Worm (Caenorhabditis elegans) whole organism, early embryonic: ENCODE results near the gene egl-38.

ENCODE experiments used
- B0310.2 ChIP-seq: sonication (generic microtip); optimal IDR thresholded peaks from 2 replicates; lab custom pipeline; 2016; ENCODE audit warnings: mild to moderate bottlenecking, missing genetic modification characterization, missing compliant biosample characterization
- F13C5.2 ChIP-seq: sonication (generic microtip); optimal IDR thresholded peaks from 2 replicates; lab custom pipeline; 2017; ENCODE audit warnings: mild to moderate bottlenecking, missing genetic modification characterization, inconsistent platforms, missing compliant biosample characterization
- aly-1 ChIP-seq: sonication (generic microtip); optimal IDR thresholded peaks from 2 replicates; lab custom pipeline; 2016; ENCODE audit warnings: missing genetic modification characterization, missing compliant biosample characterization
- ama-1 ChIP-seq: fragments of 150-350 bp; optimal IDR thresholded peaks from 2 replicates; lab custom pipeline; 2014
- ceh-13 ChIP-seq: fragments of 200-800 bp; sonication (Bioruptor generic); optimal IDR thresholded peaks from 2 replicates; lab custom pipeline; 2018; ENCODE audit warnings: mild to moderate bottlenecking, missing genetic modification characterization, missing compliant biosample characterization
- ceh-36 ChIP-seq: sonication (generic microtip); optimal IDR thresholded peaks from 2 replicates; lab custom pipeline; 2016; ENCODE audit warnings: missing genetic modification characterization, inconsistent platforms, missing compliant biosample characterization
- ets-7 ChIP-seq: sonication (generic microtip); optimal IDR thresholded peaks from 2 replicates; lab custom pipeline; 2016; ENCODE audit warnings: missing genotype, missing genetic modification characterization, missing compliant biosample characterization
- flt-1 ChIP-seq: fragments of 200-800 bp; sonication (Bioruptor generic); IDR thresholded peaks from 2 replicates; pipeline ENCODE4 v1.3.6; 2022; ENCODE audit warnings: missing genetic modification characterization, missing compliant biosample characterization
- hmbx-1 ChIP-seq: sonication (generic microtip); optimal IDR thresholded peaks from 2 replicates; lab custom pipeline; 2016; ENCODE audit warnings: mild to moderate bottlenecking, missing genetic modification characterization, missing compliant biosample characterization
- hmg-4 ChIP-seq: fragments of 200-800 bp; sonication (Bioruptor generic); optimal IDR thresholded peaks from 2 replicates; lab custom pipeline; 2018; ENCODE audit warnings: mild to moderate bottlenecking, missing genetic modification characterization, missing compliant biosample characterization
- hnd-1 ChIP-seq: sonication (generic microtip); optimal IDR thresholded peaks from 2 replicates; lab custom pipeline; 2016; ENCODE audit warnings: missing genetic modification characterization, missing compliant biosample characterization
- pes-1 ChIP-seq: fragments of 200-800 bp; sonication (Bioruptor generic); IDR thresholded peaks from 2 replicates; pipeline ENCODE4 v1.3.6; 2022; ENCODE audit warnings: missing genetic modification reagents, missing genetic modification characterization, missing compliant biosample characterization
- scrt-1 ChIP-seq: fragments of 200-800 bp; sonication (Bioruptor generic); IDR thresholded peaks from 2 replicates; pipeline ENCODE4 v1.3.6; 2022; ENCODE audit warnings: missing genetic modification characterization, missing compliant biosample characterization
- sea-1 ChIP-seq: fragments of 200-800 bp; sonication (Bioruptor generic); conservative IDR thresholded peaks from 2 replicates; pipeline ENCODE4 v1.3.6; 2022; ENCODE audit warnings: missing genetic modification characterization, missing compliant biosample characterization
- tbx-11 ChIP-seq: fragments of 200-800 bp; sonication (Bioruptor generic); IDR thresholded peaks from 2 replicates; pipeline ENCODE4 v1.3.6; 2022; ENCODE audit warnings: missing genetic modification characterization, missing compliant biosample characterization
- tbx-37 ChIP-seq: fragments of 200-800 bp; sonication (Bioruptor generic); conservative IDR thresholded peaks from 2 replicates; pipeline ENCODE4 v1.3.6; 2022; ENCODE audit warnings: missing genetic modification reagents, missing genetic modification characterization, missing compliant biosample characterization
- tra-4 ChIP-seq: sonication (generic microtip); optimal IDR thresholded peaks from 2 replicates; lab custom pipeline; 2017; ENCODE audit warnings: missing genetic modification characterization, missing compliant biosample characterization

The egl-38 gene

ce11 chrIV:10137804-10138203 lies 27.5 kb upstream of the egl-38 start, which contains the start of gene K08F4.12:
Gene K08F4.12, plus strand, starts transcription at chrIV:10138104.
- no peak for TF ChIP-seq ets-7 (tag; lab: Kevin White, UChicago)
- no peak for TF ChIP-seq ama-1
- no peak for TF ChIP-seq scrt-1 (GFP tag; lab: Robert Waterston, UW)

ce11 chrIV:10135817-10136216 lies 25.5 kb upstream of the egl-38 start, which contains the start of gene K08F4.5:
Gene K08F4.5, minus strand, starts transcription at chrIV:10135917.
- TF ChIP-seq scrt-1 (GFP tag; lab: Robert Waterston, UW): no peak
- no peak for TF ChIP-seq tra-4
- no peak for TF ChIP-seq flt-1

ce11 chrIV:10129957-10130356 lies 19.6 kb upstream of the egl-38 start, which contains the start of gene glt-3:
Gene glt-3, plus strand, starts transcription at chrIV:10130257.
- no peak for TF ChIP-seq pes-1
- TF ChIP-seq ama-1: no peak
- TF ChIP-seq sea-1 (GFP tag; lab: Robert Waterston, UW): no peak

- TF ChIP-seq hmg-4 (GFP tag; lab: Kevin White, UChicago) (no peak), flt-1 (no peak), F13C5.2 (tag; lab: Kevin White, UChicago) (no peak), scrt-1 (GFP tag; lab: Robert Waterston, UW) (no peak), B0310.2 (tag; lab: Kevin White, UChicago) (no peak), tbx-11 (GFP tag; lab: Robert Waterston, UW) (no peak), ceh-13 (GFP tag; lab: Kevin White, UChicago) (no peak), ama-1 (no peak)
These were observed 18.6 kb upstream of the egl-38 start, which contains the start of the genes gtbp-1 and K08F4.3 for ce11 chrIV:10128906-10129386. Gene gtbp-1, minus strand, starts transcription at chrIV:10128956. Gene K08F4.3, plus strand, starts transcription at chrIV:10129257.

- no peak for TF ChIP-seq ets-7 (tag; lab: Kevin White, UChicago)
- TF ChIP-seq flt-1: no peak
These were observed 18.1 kb upstream of the egl-38 start for ce11 chrIV:10128446-10128845.

- TF ChIP-seq flt-1: no peak
- TF ChIP-seq B0310.2 (tag; lab: Kevin White, UChicago): no peak
- TF ChIP-seq tra-4: no peak
- no peak for TF ChIP-seq hnd-1 (tag; lab: Kevin White, UChicago)
- no peak for TF ChIP-seq ets-7 (tag; lab: Kevin White, UChicago)
- TF ChIP-seq tbx-37 (GFP tag; lab: Robert Waterston, UW): no peak
- no peak for TF ChIP-seq ceh-13 (GFP tag; lab: Kevin White, UChicago)
- no peak for TF ChIP-seq ama-1
- no peak for TF ChIP-seq tbx-11 (GFP tag; lab: Robert Waterston, UW)
- no peak for TF ChIP-seq F13C5.2 (tag; lab: Kevin White, UChicago)
- no peak for TF ChIP-seq scrt-1 (GFP tag; lab: Robert Waterston, UW)
- no peak for TF ChIP-seq pes-1
- no peak for TF ChIP-seq aly-1 (tag; lab: Kevin White, UChicago)
- no peak for TF ChIP-seq ceh-36 (tag; lab: Kevin White, UChicago)
- no peak for TF ChIP-seq hmbx-1 (tag; lab: Kevin White, UChicago)
- no peak for TF ChIP-seq sea-1 (GFP tag; lab: Robert Waterston, UW)
- no peak for TF ChIP-seq hmg-4 (GFP tag; lab: Kevin White, UChicago)
These were observed 16.2 kb upstream of the egl-38 start, which contains the start of gene ctf-18 for ce11 chrIV:10126544-10126943. Gene ctf-18, minus strand, starts transcription at chrIV:10126644.

- TF ChIP-seq tbx-37 (GFP tag; lab: Robert Waterston, UW): no peak
- TF ChIP-seq aly-1 (tag; lab: Kevin White, UChicago): no peak
- TF ChIP-seq hnd-1 (tag; lab: Kevin White, UChicago): no peak
- no peak for TF ChIP-seq tra-4
- TF ChIP-seq hmg-4 (GFP tag; lab: Kevin White, UChicago): no peak
- TF ChIP-seq ceh-13 (GFP tag; lab: Kevin White, UChicago): no peak
- no peak for TF ChIP-seq ceh-36 (tag; lab: Kevin White, UChicago)
- no peak for TF ChIP-seq tbx-11 (GFP tag; lab: Robert Waterston, UW)
- TF ChIP-seq ets-7 (tag; lab: Kevin White, UChicago): no peak
- no peak for TF ChIP-seq flt-1
- TF ChIP-seq F13C5.2 (tag; lab: Kevin White, UChicago): no peak
- TF ChIP-seq hmbx-1 (tag; lab: Kevin White, UChicago): no peak
- no peak for TF ChIP-seq scrt-1 (GFP tag; lab: Robert Waterston, UW)
- TF ChIP-seq ama-1: no peak
- no peak for TF ChIP-seq B0310.2 (tag; lab: Kevin White, UChicago)
- TF ChIP-seq sea-1 (GFP tag; lab: Robert Waterston, UW): no peak
- no peak for TF ChIP-seq pes-1
These were observed 11.9 kb upstream of the egl-38 start, which contains the start of gene irld-21 for ce11 chrIV:10122205-10122604. Gene irld-21, minus strand, starts transcription at chrIV:10122305.

ce11 chrIV:10116765-10117164 lies 6.4 kb upstream of the egl-38 start:
- TF ChIP-seq hmbx-1 (tag; lab: Kevin White, UChicago): no peak
- TF ChIP-seq hmg-4 (GFP tag; lab: Kevin White, UChicago): no peak
- TF ChIP-seq sea-1 (GFP tag; lab: Robert Waterston, UW): no peak
- no peak for TF ChIP-seq ets-7 (tag; lab: Kevin White, UChicago)
- no peak for TF ChIP-seq hnd-1 (tag; lab: Kevin White, UChicago)
- no peak for TF ChIP-seq F13C5.2 (tag; lab: Kevin White, UChicago)
- no peak for TF ChIP-seq tra-4
- TF ChIP-seq ceh-13 (GFP tag; lab: Kevin White, UChicago): no peak
- no peak for TF ChIP-seq scrt-1 (GFP tag; lab: Robert Waterston, UW)
